Fruit fly (Drosophila melanogaster): ENCODE data around the gene mEFG1.

mEFG1 gene

dm6 chr2L:7261989-7262388 lies 39.1 kb upstream of the mEFG1 start:
- TF ChIP-seq CG5204 (GFP tag; optimal IDR thresholded peaks at IDR 0.05) (no peak), pad (GFP tag; optimal IDR thresholded peaks at IDR 0.05) (no peak), CG11617 (GFP tag; optimal IDR thresholded peaks at IDR 0.05) (no peak), bab1 (GFP tag; optimal IDR thresholded peaks at IDR 0.05) (no peak), Clk (GFP tag; optimal IDR thresholded peaks at IDR 0.05) (no peak), CG1620 (GFP tag; optimal IDR thresholded peaks at IDR 0.05) (no peak), Hr96 (GFP tag; optimal IDR thresholded peaks at IDR 0.05) (no peak), tj (GFP tag; optimal IDR thresholded peaks at IDR 0.05) (no peak), CG33017 (tag; optimal IDR thresholded peaks at IDR 0.05) (no peak), CG14711 (tag; optimal IDR thresholded peaks at IDR 0.05) (no peak), kay (GFP tag; ENCODE audit: borderline replicate concordance) (no peak), CG12768 (GFP tag; optimal IDR thresholded peaks at IDR 0.05) (no peak), Crg-1 (GFP tag; optimal IDR thresholded peaks at IDR 0.05) (no peak), cnc (optimal IDR thresholded peaks at IDR 0.05) (no peak)

dm6 chr2L:7260251-7260650 lies 37.4 kb upstream of the mEFG1 start:
- TF ChIP-seq bab1 (GFP tag; optimal IDR thresholded peaks at IDR 0.05) = no peak
- peak; percentile 72 for TF ChIP-seq kay (GFP tag; ENCODE audit: borderline replicate concordance)
- TF ChIP-seq CG5204 (GFP tag; optimal IDR thresholded peaks at IDR 0.05) = no peak

- TF ChIP-seq cnc (optimal IDR thresholded peaks at IDR 0.05) (no peak), tj (GFP tag; optimal IDR thresholded peaks at IDR 0.05) (no peak), CG5204 (GFP tag; optimal IDR thresholded peaks at IDR 0.05) (no peak), CG11617 (GFP tag; optimal IDR thresholded peaks at IDR 0.05) (no peak), Hr96 (GFP tag; optimal IDR thresholded peaks at IDR 0.05) (no peak), bab1 (GFP tag; optimal IDR thresholded peaks at IDR 0.05) (no peak), CG1620 (GFP tag; optimal IDR thresholded peaks at IDR 0.05) (no peak), CG12768 (GFP tag; optimal IDR thresholded peaks at IDR 0.05) (no peak), Mnt (GFP tag; optimal IDR thresholded peaks at IDR 0.05) (no peak), CG14711 (tag; optimal IDR thresholded peaks at IDR 0.05) (no peak), Crg-1 (GFP tag; optimal IDR thresholded peaks at IDR 0.05) (no peak), toe (GFP tag; optimal IDR thresholded peaks at IDR 0.05) (no peak), CG33017 (tag; optimal IDR thresholded peaks at IDR 0.05) (no peak), cic (GFP tag; optimal IDR thresholded peaks at IDR 0.05) (no peak), CG7045 (GFP tag; optimal IDR thresholded peaks at IDR 0.05) (no peak), Clk (GFP tag; optimal IDR thresholded peaks at IDR 0.05) (no peak), CG7101 (tag; optimal IDR thresholded peaks at IDR 0.05) (no peak)
These were observed 36.6 kb upstream of the mEFG1 start for dm6 chr2L:7259500-7259899.

- TF ChIP-seq CG33017 (tag; optimal IDR thresholded peaks at IDR 0.05) = no peak
- TF ChIP-seq Hr96 (GFP tag; optimal IDR thresholded peaks at IDR 0.05) = peak; percentile 20
- peak; percentile 18 for TF ChIP-seq CG1620 (GFP tag; optimal IDR thresholded peaks at IDR 0.05)
- TF ChIP-seq Crg-1 (GFP tag; optimal IDR thresholded peaks at IDR 0.05) = no peak
These were observed 35.2 kb upstream of the mEFG1 start for dm6 chr2L:7258105-7258504.

- TF ChIP-seq kay (GFP tag; ENCODE audit: borderline replicate concordance) (peak; percentile 28), CG5204 (GFP tag; optimal IDR thresholded peaks at IDR 0.05) (no peak), Crg-1 (GFP tag; optimal IDR thresholded peaks at IDR 0.05) (no peak), CG1620 (GFP tag; optimal IDR thresholded peaks at IDR 0.05) (no peak)
These were observed 34.3 kb upstream of the mEFG1 start, which contains the start of gene CG31909 for dm6 chr2L:7257212-7257611. Gene CG31909 (plus strand): TSS chr2L:7257512.

dm6 chr2L:7256144-7256543 lies 33.3 kb upstream of the mEFG1 start:
- TF ChIP-seq CG14711 (tag; optimal IDR thresholded peaks at IDR 0.05) = no peak
- no peak for TF ChIP-seq Mnt (GFP tag; optimal IDR thresholded peaks at IDR 0.05)
- no peak for TF ChIP-seq bab1 (GFP tag; optimal IDR thresholded peaks at IDR 0.05)
- no peak for TF ChIP-seq CG5204 (GFP tag; optimal IDR thresholded peaks at IDR 0.05)
- no peak for TF ChIP-seq cnc (optimal IDR thresholded peaks at IDR 0.05)
- TF ChIP-seq CG1620 (GFP tag; optimal IDR thresholded peaks at IDR 0.05) = no peak
- no peak for TF ChIP-seq CG11617 (GFP tag; optimal IDR thresholded peaks at IDR 0.05)
- no peak for TF ChIP-seq CG12768 (GFP tag; optimal IDR thresholded peaks at IDR 0.05)
- no peak for TF ChIP-seq Clk (GFP tag; optimal IDR thresholded peaks at IDR 0.05)
- no peak for TF ChIP-seq toe (GFP tag; optimal IDR thresholded peaks at IDR 0.05)

- TF ChIP-seq cnc (optimal IDR thresholded peaks at IDR 0.05) (no peak), Hr96 (GFP tag; optimal IDR thresholded peaks at IDR 0.05) (no peak), Mnt (GFP tag; optimal IDR thresholded peaks at IDR 0.05) (no peak), CG1620 (GFP tag; optimal IDR thresholded peaks at IDR 0.05) (no peak), CG5204 (GFP tag; optimal IDR thresholded peaks at IDR 0.05) (no peak), bab1 (GFP tag; optimal IDR thresholded peaks at IDR 0.05) (no peak), ovo (GFP tag; optimal IDR thresholded peaks at IDR 0.05) (no peak), Crg-1 (GFP tag; optimal IDR thresholded peaks at IDR 0.05) (no peak), kay (GFP tag; ENCODE audit: borderline replicate concordance) (no peak), toe (GFP tag; optimal IDR thresholded peaks at IDR 0.05) (no peak)
These were observed 31.9 kb upstream of the mEFG1 start for dm6 chr2L:7254712-7255183.

- TF ChIP-seq kay (GFP tag; ENCODE audit: borderline replicate concordance) (no peak), Clk (GFP tag; optimal IDR thresholded peaks at IDR 0.05) (no peak), pad (GFP tag; optimal IDR thresholded peaks at IDR 0.05) (no peak), CG7101 (tag; optimal IDR thresholded peaks at IDR 0.05) (no peak), cnc (optimal IDR thresholded peaks at IDR 0.05) (no peak), CG1620 (GFP tag; optimal IDR thresholded peaks at IDR 0.05) (no peak), CG12768 (GFP tag; optimal IDR thresholded peaks at IDR 0.05) (no peak), Mnt (GFP tag; optimal IDR thresholded peaks at IDR 0.05) (no peak), CG11617 (GFP tag; optimal IDR thresholded peaks at IDR 0.05) (no peak), cic (GFP tag; optimal IDR thresholded peaks at IDR 0.05) (no peak), CG33017 (tag; optimal IDR thresholded peaks at IDR 0.05) (no peak), tj (GFP tag; optimal IDR thresholded peaks at IDR 0.05) (no peak), CG14711 (tag; optimal IDR thresholded peaks at IDR 0.05) (no peak), Crg-1 (GFP tag; optimal IDR thresholded peaks at IDR 0.05) (no peak), bab1 (GFP tag; optimal IDR thresholded peaks at IDR 0.05) (no peak), toe (GFP tag; optimal IDR thresholded peaks at IDR 0.05) (no peak)
These were observed 30.0 kb upstream of the mEFG1 start, which contains the start of gene CG13786 for dm6 chr2L:7252882-7253281. Gene CG13786 (minus strand): TSS chr2L:7252982.
